Fruit fly (Drosophila melanogaster) whole organism: ENCODE results near the gene Acbp5.

Experiments used
- CG8478 ChIP-seq: fragments of >200 bp; optimal IDR thresholded peaks from 2 replicates; lab custom pipeline; 2018; ENCODE audit warnings: inconsistent platforms
- Dll ChIP-seq: fragments of >200 bp; optimal IDR thresholded peaks from 2 replicates; lab custom pipeline; 2017
- EcR ChIP-seq, 2 experiments: fragments of >200 bp; optimal IDR thresholded peaks; 2 replicates each; lab custom pipeline; 2017; ENCODE audit warnings: missing biosample characterization in 2 of 2, missing genetic modification characterization in 2 of 2, missing genetic modification reagents in 2 of 2
- pan ChIP-seq: fragments of >200 bp; optimal IDR thresholded peaks from 2 replicates; lab custom pipeline; 2017
- psq ChIP-seq: fragments of >200 bp; optimal IDR thresholded peaks from 2 replicates; lab custom pipeline; 2017
- usp ChIP-seq: fragments of >200 bp; optimal IDR thresholded peaks from 2 replicates; lab custom pipeline; 2017; ENCODE audit warnings: missing biosample characterization, missing genetic modification characterization, mixed read lengths

The Acbp5 gene

dm6 chr3L:8788445-8788844, at the start of gene Acbp5:
Gene Acbp5 (minus strand): TSS chr3L:8788545.
- TF ChIP-seq pan = no peak
- no peak for TF ChIP-seq usp (GFP tag; lab: Kevin White, UChicago)
- TF ChIP-seq Dll (lab: Kevin White, UChicago) = no peak
- TF ChIP-seq EcR (GFP tag; optimal IDR thresholded peaks at IDR 0.05; lab: Kevin White, UChicago) = no peak
- no peak for TF ChIP-seq CG8478 (lab: Kevin White, UChicago)
- TF ChIP-seq psq (lab: Kevin White, UChicago) = no peak

- TF ChIP-seq EcR (GFP tag; optimal IDR thresholded peaks at IDR 0.05; lab: Kevin White, UChicago) (no peak), usp (GFP tag; lab: Kevin White, UChicago) (no peak), Dll (lab: Kevin White, UChicago) (no peak), psq (lab: Kevin White, UChicago) (no peak)
Observed at dm6 chr3L:8836162-8836561, 47.8 kb upstream of the Acbp5 start, which contains the start of gene CG32026. Gene CG32026 (plus strand): TSS chr3L:8836462.

dm6 chr3L:8835441-8835840, 47.1 kb upstream of the Acbp5 start:
- TF ChIP-seq psq (lab: Kevin White, UChicago) (no peak), Dll (lab: Kevin White, UChicago) (no peak), pan (no peak), EcR (GFP tag; optimal IDR thresholded peaks at IDR 0.05; lab: Kevin White, UChicago) (no peak), CG8478 (lab: Kevin White, UChicago) (no peak), usp (GFP tag; lab: Kevin White, UChicago) (no peak)

- TF ChIP-seq pan = no peak
- no peak for TF ChIP-seq psq (lab: Kevin White, UChicago)
- no peak for TF ChIP-seq CG8478 (lab: Kevin White, UChicago)
- no peak for TF ChIP-seq usp (GFP tag; lab: Kevin White, UChicago)
- no peak for TF ChIP-seq EcR (GFP tag; optimal IDR thresholded peaks at IDR 0.05; lab: Kevin White, UChicago)
- no peak for TF ChIP-seq Dll (lab: Kevin White, UChicago)
Observed at dm6 chr3L:8834886-8835285, 46.5 kb upstream of the Acbp5 start.

- no peak for TF ChIP-seq EcR (GFP tag; optimal IDR thresholded peaks at IDR 0.05; lab: Kevin White, UChicago)
- TF ChIP-seq CG8478 (lab: Kevin White, UChicago) = no peak
- TF ChIP-seq usp (GFP tag; lab: Kevin White, UChicago) = no peak
- no peak for TF ChIP-seq psq (lab: Kevin White, UChicago)
Observed at dm6 chr3L:8834486-8834885, 46.1 kb upstream of the Acbp5 start.

dm6 chr3L:8833467-8833802, 45.1 kb upstream of the Acbp5 start:
- TF ChIP-seq Dll (lab: Kevin White, UChicago) = no peak
- no peak for TF ChIP-seq psq (lab: Kevin White, UChicago)
- TF ChIP-seq pan = no peak
- no peak for TF ChIP-seq usp (GFP tag; lab: Kevin White, UChicago)
- TF ChIP-seq EcR (GFP tag; optimal IDR thresholded peaks at IDR 0.05; lab: Kevin White, UChicago) = no peak
- no peak for TF ChIP-seq CG8478 (lab: Kevin White, UChicago)

dm6 chr3L:8832737-8833466, 44.6 kb upstream of the Acbp5 start:
- no peak for TF ChIP-seq EcR (GFP tag; optimal IDR thresholded peaks at IDR 0.05; lab: Kevin White, UChicago)
- TF ChIP-seq usp (GFP tag; lab: Kevin White, UChicago) = no peak
- TF ChIP-seq CG8478 (lab: Kevin White, UChicago) = no peak
- TF ChIP-seq Dll (lab: Kevin White, UChicago) = no peak
- no peak for TF ChIP-seq pan
- TF ChIP-seq psq (lab: Kevin White, UChicago) = no peak

- no peak for TF ChIP-seq CG8478 (lab: Kevin White, UChicago)
- no peak for TF ChIP-seq Dll (lab: Kevin White, UChicago)
- no peak for TF ChIP-seq usp (GFP tag; lab: Kevin White, UChicago)
- TF ChIP-seq pan = no peak
- no peak for TF ChIP-seq EcR (GFP tag; optimal IDR thresholded peaks at IDR 0.05; lab: Kevin White, UChicago)
- no peak for TF ChIP-seq psq (lab: Kevin White, UChicago)
Observed at dm6 chr3L:8830954-8831353, 42.6 kb upstream of the Acbp5 start.

dm6 chr3L:8830017-8830702, 41.8 kb upstream of the Acbp5 start:
- no peak for TF ChIP-seq Dll (lab: Kevin White, UChicago)
- no peak for TF ChIP-seq usp (GFP tag; lab: Kevin White, UChicago)
- no peak for TF ChIP-seq pan
- no peak for TF ChIP-seq CG8478 (lab: Kevin White, UChicago)
- TF ChIP-seq psq (lab: Kevin White, UChicago) = no peak
- no peak for TF ChIP-seq EcR (GFP tag; optimal IDR thresholded peaks at IDR 0.05; lab: Kevin White, UChicago)

- TF ChIP-seq usp (GFP tag; lab: Kevin White, UChicago) (no peak), EcR (GFP tag; optimal IDR thresholded peaks at IDR 0.05; lab: Kevin White, UChicago) (no peak), Dll (lab: Kevin White, UChicago) (no peak), pan (no peak), CG8478 (lab: Kevin White, UChicago) (no peak), psq (lab: Kevin White, UChicago) (no peak)
Observed at dm6 chr3L:8829572-8829971, 41.2 kb upstream of the Acbp5 start.

- no peak for TF ChIP-seq Dll (lab: Kevin White, UChicago)
- TF ChIP-seq EcR (GFP tag; optimal IDR thresholded peaks at IDR 0.05; lab: Kevin White, UChicago) = no peak
- no peak for TF ChIP-seq usp (GFP tag; lab: Kevin White, UChicago)
- TF ChIP-seq CG8478 (lab: Kevin White, UChicago) = no peak
- no peak for TF ChIP-seq psq (lab: Kevin White, UChicago)
- no peak for TF ChIP-seq pan
Observed at dm6 chr3L:8827868-8828159, 39.5 kb upstream of the Acbp5 start.
